Fruit fly (Drosophila melanogaster) whole organism, embryonic: ENCODE measurements around the gene amn.

ENCODE experiments used
- ATbp ChIP-seq: fragments of 200-800 bp; sonication (Bioruptor generic); optimal IDR thresholded peaks from 2 replicates; lab custom pipeline; 2017; ENCODE audit warnings: missing biosample characterization, mild to moderate bottlenecking, missing genetic modification characterization, missing genetic modification reagents
- Abd-B ChIP-seq: fragments of 200-800 bp; sonication (Bioruptor generic); optimal IDR thresholded peaks from 2 replicates; lab custom pipeline; 2018; ENCODE audit warnings: missing biosample characterization, mild to moderate bottlenecking, missing genetic modification characterization, moderate library complexity
- Awh ChIP-seq: fragments of 200-800 bp; sonication (Bioruptor generic); IDR thresholded peaks from 2 replicates; pipeline ENCODE4, ENCODE4 v1.3.6; 2022; ENCODE audit warnings: missing biosample characterization, missing genetic modification characterization
- CG10147 ChIP-seq: fragments of 200-800 bp; sonication (Bioruptor generic); optimal IDR thresholded peaks from 2 replicates; lab custom pipeline; 2019; ENCODE audit warnings: missing biosample characterization, mild to moderate bottlenecking, missing genetic modification characterization, moderate library complexity
- CG10462 ChIP-seq: fragments of 200-800 bp; sonication (Bioruptor generic); optimal IDR thresholded peaks from 2 replicates; lab custom pipeline; 2016; ENCODE audit warnings: missing biosample characterization, missing genetic modification characterization
- CG11504 ChIP-seq: fragments of 200-800 bp; sonication (Bioruptor generic); optimal IDR thresholded peaks from 3 replicates; lab custom pipeline; 2019; ENCODE audit warnings: missing biosample characterization, mild to moderate bottlenecking, missing genetic modification characterization, moderate library complexity
- CG13424 ChIP-seq: fragments of 200-800 bp; sonication (Bioruptor generic); optimal IDR thresholded peaks from 2 replicates; lab custom pipeline; 2019; ENCODE audit warnings: missing biosample characterization, mild to moderate bottlenecking, missing genetic modification characterization, moderate library complexity
- CG14860 ChIP-seq: fragments of 200-800 bp; sonication (Bioruptor generic); IDR thresholded peaks from 3 replicates; pipeline ENCODE4 v1.3.6; 2022; ENCODE audit warnings: missing biosample characterization, missing genetic modification characterization; ENCODE audit not compliant: partially characterized antibody
- CG1529 ChIP-seq: fragments of 200-800 bp; sonication (Bioruptor generic); optimal IDR thresholded peaks from 3 replicates; lab custom pipeline; 2018; ENCODE audit warnings: missing biosample characterization, missing genetic modification characterization
- CG1602 ChIP-seq: fragments of 200-800 bp; sonication (Bioruptor generic); optimal IDR thresholded peaks from 3 replicates; lab custom pipeline; 2016; ENCODE audit warnings: missing biosample characterization, missing genetic modification characterization
- CG17385 ChIP-seq: fragments of 200-800 bp; sonication (Bioruptor generic); optimal IDR thresholded peaks from 3 replicates; lab custom pipeline; 2018; ENCODE audit warnings: missing biosample characterization, mild to moderate bottlenecking, missing genetic modification characterization
- CG32767 ChIP-seq: fragments of 200-800 bp; sonication (Bioruptor generic); IDR thresholded peaks from 2 replicates; pipeline ENCODE4 v1.3.6; 2022; ENCODE audit warnings: missing biosample characterization, missing genetic modification characterization
- CG32772 ChIP-seq: fragments of 200-800 bp; sonication (Bioruptor generic); IDR thresholded peaks from 2 replicates; pipeline ENCODE4 v1.3.6; 2022; ENCODE audit warnings: missing biosample characterization, missing genetic modification characterization
- CG3407 ChIP-seq: fragments of 200-800 bp; sonication (Bioruptor generic); optimal IDR thresholded peaks from 2 replicates; lab custom pipeline; 2018; ENCODE audit warnings: missing biosample characterization, mild to moderate bottlenecking, missing genetic modification characterization
- CG4707 ChIP-seq: fragments of 200-800 bp; sonication (Bioruptor generic); optimal IDR thresholded peaks from 2 replicates; lab custom pipeline; 2018; ENCODE audit warnings: missing biosample characterization, mild to moderate bottlenecking, missing genetic modification characterization, moderate library complexity
- CG8290 ChIP-seq, 3 experiments: fragments of 200-800 bp; sonication (Bioruptor generic); optimal IDR thresholded peaks; 2 replicates each; lab custom pipeline; 2016 to 2019; ENCODE audit warnings: missing biosample characterization in 3 of 3, missing genetic modification characterization in 3 of 3, mild to moderate bottlenecking in 2 of 3, moderate library complexity in 1 of 3
- CG8388 ChIP-seq: fragments of 200-800 bp; sonication (Bioruptor generic); optimal IDR thresholded peaks from 2 replicates; lab custom pipeline; 2019; ENCODE audit warnings: missing biosample characterization, mild to moderate bottlenecking, missing genetic modification characterization, moderate library complexity
- CHES-1-like ChIP-seq: fragments of 200-800 bp; sonication (Bioruptor generic); optimal IDR thresholded peaks from 2 replicates; lab custom pipeline; 2016; ENCODE audit warnings: missing biosample characterization, missing genetic modification characterization
- Chrac-16 ChIP-seq: fragments of 200-800 bp; sonication (Bioruptor generic); optimal IDR thresholded peaks from 3 replicates; lab custom pipeline; 2016; ENCODE audit warnings: missing biosample characterization, missing genetic modification characterization
- D ChIP-seq, 2 experiments: fragments of 200-800 bp in 1 of 2; fragments of >200 bp in 1 of 2; sonication (Bioruptor generic) in 1 of 2; optimal IDR thresholded peaks; 2 replicates in 1 of 2; 3 replicates in 1 of 2; lab custom pipeline; 2017; ENCODE audit warnings: mild to moderate bottlenecking in 1 of 2, missing biosample characterization in 1 of 2, missing genetic modification characterization in 1 of 2, missing genetic modification reagents in 1 of 2
- Drgx ChIP-seq: fragments of 200-800 bp; sonication (Bioruptor generic); IDR thresholded peaks from 2 replicates; pipeline ENCODE4 v1.3.6; 2022; ENCODE audit warnings: missing biosample characterization, missing genetic modification characterization
- Fer2 ChIP-seq: fragments of 200-800 bp; sonication (Bioruptor generic); optimal IDR thresholded peaks from 2 replicates; lab custom pipeline; 2018; ENCODE audit warnings: missing biosample characterization, mild to moderate bottlenecking, missing genetic modification characterization, moderate library complexity
- HmgD ChIP-seq: fragments of 200-800 bp; sonication (Bioruptor generic); optimal IDR thresholded peaks from 3 replicates; lab custom pipeline; 2016; ENCODE audit warnings: missing biosample characterization, missing genetic modification characterization
- Hr3 ChIP-seq: fragments of 200-800 bp; sonication (Bioruptor generic); optimal IDR thresholded peaks from 3 replicates; lab custom pipeline; 2016; ENCODE audit warnings: missing biosample characterization, missing genetic modification characterization
- Oli ChIP-seq: fragments of 200-800 bp; sonication (Bioruptor generic); optimal IDR thresholded peaks from 2 replicates; lab custom pipeline; 2018; ENCODE audit warnings: missing biosample characterization, mild to moderate bottlenecking, missing genetic modification characterization, moderate library complexity
- Pdp1 ChIP-seq, 2 experiments: fragments of 200-800 bp; sonication (Bioruptor generic); optimal IDR thresholded peaks; 3 replicates each; lab custom pipeline; 2016; ENCODE audit warnings: missing biosample characterization in 2 of 2, missing genetic modification characterization in 2 of 2, mild to moderate bottlenecking in 1 of 2, moderate library complexity in 1 of 2
- Sox100B ChIP-seq: fragments of 200-800 bp; sonication (Bioruptor generic); optimal IDR thresholded peaks from 3 replicates; lab custom pipeline; 2018; ENCODE audit warnings: missing biosample characterization, mild to moderate bottlenecking, missing genetic modification characterization
- Sox102F ChIP-seq: fragments of 200-800 bp; sonication (Bioruptor generic); optimal IDR thresholded peaks from 2 replicates; lab custom pipeline; 2018; ENCODE audit warnings: missing biosample characterization, mild to moderate bottlenecking, missing genetic modification characterization, moderate library complexity
- Trl ChIP-seq, 3 experiments: fragments of >200 bp in 2 of 3; fragments of 200-800 bp in 1 of 3; sonication (Bioruptor generic) in 1 of 3; optimal IDR thresholded peaks; 2 replicates in 1 of 3; 3 replicates in 2 of 3; lab custom pipeline; 2016 to 2017; ENCODE audit warnings: missing biosample characterization in 1 of 3, missing genetic modification characterization in 1 of 3
- crol ChIP-seq: fragments of 200-800 bp; sonication (Bioruptor generic); IDR thresholded peaks from 2 replicates; pipeline ENCODE4 v1.3.6; 2022; ENCODE audit warnings: missing biosample characterization, missing genetic modification characterization
- ems ChIP-seq: fragments of 200-800 bp; sonication (Bioruptor generic); optimal IDR thresholded peaks from 3 replicates; lab custom pipeline; 2016; ENCODE audit warnings: missing biosample characterization, missing genetic modification characterization
- en ChIP-seq: fragments of 200-800 bp; sonication (Bioruptor generic); optimal IDR thresholded peaks from 2 replicates; lab custom pipeline; 2016; ENCODE audit warnings: missing biosample characterization, missing genetic modification characterization
- fd96Cb ChIP-seq: fragments of 200-800 bp; sonication (Bioruptor generic); optimal IDR thresholded peaks from 2 replicates; lab custom pipeline; 2018; ENCODE audit warnings: missing biosample characterization, mild to moderate bottlenecking, missing genetic modification characterization, moderate library complexity
- gem ChIP-seq: fragments of 200-800 bp; sonication (Bioruptor generic); optimal IDR thresholded peaks from 2 replicates; lab custom pipeline; 2019; ENCODE audit warnings: missing biosample characterization, mild to moderate bottlenecking, missing genetic modification characterization, moderate library complexity
- inv ChIP-seq: fragments of 200-800 bp; sonication (Bioruptor generic); IDR thresholded peaks from 2 replicates; pipeline ENCODE4 v1.3.6; 2022; ENCODE audit warnings: missing biosample characterization, missing genetic modification characterization; ENCODE audit not compliant: partially characterized antibody
- kni ChIP-seq: fragments of 200-800 bp; sonication (Bioruptor generic); optimal IDR thresholded peaks from 3 replicates; lab custom pipeline; 2017; ENCODE audit warnings: mild to moderate bottlenecking, missing biosample characterization, missing genetic modification reagents, missing genetic modification characterization
- nau ChIP-seq: fragments of 200-800 bp; sonication (Bioruptor generic); optimal IDR thresholded peaks from 3 replicates; lab custom pipeline; 2017; ENCODE audit warnings: missing biosample characterization, mild to moderate bottlenecking, missing genetic modification characterization, missing genetic modification reagents
- peb ChIP-seq: fragments of 200-800 bp; sonication (Bioruptor generic); IDR thresholded peaks from 2 replicates; pipeline ENCODE4 v1.3.6; 2022; ENCODE audit warnings: missing biosample characterization, missing genetic modification characterization
- sd ChIP-seq: fragments of 200-800 bp; sonication (Bioruptor generic); optimal IDR thresholded peaks from 3 replicates; lab custom pipeline; 2018; ENCODE audit warnings: missing biosample characterization, mild to moderate bottlenecking, missing genetic modification characterization, moderate library complexity
- slbo ChIP-seq: fragments of 200-800 bp; sonication (Bioruptor generic); IDR thresholded peaks from 2 replicates; pipeline ENCODE4 v1.3.6; 2022; ENCODE audit warnings: missing biosample characterization, missing genetic modification characterization
- tio ChIP-seq: fragments of 200-800 bp; sonication (Bioruptor generic); optimal IDR thresholded peaks from 2 replicates; lab custom pipeline; 2017; ENCODE audit warnings: missing biosample characterization, missing genetic modification characterization, inconsistent platforms
- unc-4 ChIP-seq: fragments of 200-800 bp; sonication (Bioruptor generic); IDR thresholded peaks from 2 replicates; pipeline ENCODE4 v1.3.6; 2022; ENCODE audit warnings: missing biosample characterization, missing genetic modification characterization; ENCODE audit not compliant: partially characterized antibody

Gene amn

DNA sequence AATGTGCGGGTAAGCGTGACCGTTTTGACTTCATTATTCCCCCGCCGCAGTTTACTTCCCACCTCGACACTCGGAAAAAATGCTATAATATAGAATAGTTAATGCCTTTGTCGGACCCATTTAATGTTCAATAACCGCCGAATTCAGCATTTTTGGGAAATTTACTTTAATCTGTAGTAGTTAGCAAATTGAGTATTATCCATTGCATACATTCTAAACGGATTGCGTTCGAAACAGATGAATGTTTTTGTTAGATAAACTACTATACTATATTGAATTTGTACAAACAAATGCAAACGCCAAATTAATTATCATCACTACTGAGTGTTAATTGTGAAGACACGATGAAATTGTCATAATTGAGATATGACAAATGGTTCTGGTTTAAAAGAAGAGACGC, 5.7 kb downstream of the amn start (continued):
- no peak for TF ChIP-seq en (GFP tag; lab: Kevin White, UChicago)
- TF ChIP-seq CG3407 (GFP tag; lab: Kevin White, UChicago) = peak; percentile 16
- TF ChIP-seq CG14860 (GFP tag; lab: Robert Waterston, UW) = no peak
- TF ChIP-seq ATbp (GFP tag; lab: Kevin White, UChicago) = peak; percentile 37
- TF ChIP-seq ems (GFP tag; lab: Kevin White, UChicago) = no peak
- TF ChIP-seq CHES-1-like = no peak
- TF ChIP-seq CG8290 (GFP tag; optimal IDR thresholded peaks at IDR 0.05; lab: Kevin White, UChicago) = no peak
- no peak for TF ChIP-seq CG8290 (tag; optimal IDR thresholded peaks at IDR 0.05; lab: Kevin White, UChicago)
- peak; percentile 55 for TF ChIP-seq Sox100B (GFP tag; lab: Kevin White, UChicago)
- TF ChIP-seq D (optimal IDR thresholded peaks at IDR 0.05; lab: Kevin White, UChicago) = no peak
- TF ChIP-seq D (GFP tag; optimal IDR thresholded peaks at IDR 0.05; lab: Kevin White, UChicago) = peak; percentile 28
- no peak for TF ChIP-seq Chrac-16
- TF ChIP-seq gem (tag; lab: Kevin White, UChicago) = peak; percentile 62
- TF ChIP-seq CG13424 (tag; lab: Kevin White, UChicago) = peak; percentile 24
- no peak for TF ChIP-seq Fer2 (tag; lab: Kevin White, UChicago)
- peak; percentile 37 for TF ChIP-seq fd96Cb
- TF ChIP-seq Pdp1 (GFP tag; optimal IDR thresholded peaks at IDR 0.05; lab: Kevin White, UChicago) = peak in 1 of 2 experiments; percentile 21
- TF ChIP-seq CG8388 (GFP tag; lab: Kevin White, UChicago) = peak; percentile 31
- TF ChIP-seq, all 482 proteins: peak for 66

dm6 chrX:19878342-19879204, 11.3 kb downstream of the amn start:
- TF ChIP-seq Sox102F = peak; percentile 6
- TF ChIP-seq CG10462 (GFP tag; lab: Kevin White, UChicago) = no peak
- peak; percentile 24; the same call in 1 of the 2 replicates for TF ChIP-seq CG32772 (GFP tag; lab: Robert Waterston, UW)
- peak in 1 of 2 experiments; percentile 2 for TF ChIP-seq Trl (optimal IDR thresholded peaks at IDR 0.05; lab: Kevin White, UChicago)
- no peak for TF ChIP-seq Trl (GFP tag; optimal IDR thresholded peaks at IDR 0.05; lab: Kevin White, UChicago)
- TF ChIP-seq gem (tag; lab: Kevin White, UChicago) = peak; percentile 11
- TF ChIP-seq peb (GFP tag; lab: Robert Waterston, UW) = no peak
- TF ChIP-seq crol (GFP tag; lab: Robert Waterston, UW) = 0 out of 2 replicates have a peak, but pooled peaks have one; percentile 8
- peak; percentile 10 for TF ChIP-seq sd (tag; lab: Kevin White, UChicago)
- TF ChIP-seq Drgx (GFP tag; lab: Robert Waterston, UW) = peak; percentile 38
- TF ChIP-seq CG11504 (tag; lab: Kevin White, UChicago) = peak; percentile 12
- no peak for TF ChIP-seq CG4707 (GFP tag; lab: Kevin White, UChicago)

dm6 chrX:19876836-19877468, 12.9 kb downstream of the amn start:
- TF ChIP-seq Awh (GFP tag; lab: Robert Waterston, UW) (no peak), tio (GFP tag; lab: Kevin White, UChicago) (peak; percentile 30), CG32767 (GFP tag; lab: Robert Waterston, UW) (peak; percentile 24; the same call in 1 of the 2 replicates), inv (GFP tag; lab: Robert Waterston, UW) (no peak), Chrac-16 (peak; percentile 2), CG10147 (no peak), slbo (GFP tag; lab: Robert Waterston, UW) (no peak), unc-4 (GFP tag; lab: Robert Waterston, UW) (no peak), CG17385 (GFP tag; lab: Kevin White, UChicago) (no peak), CG11504 (tag; lab: Kevin White, UChicago) (peak; percentile 56), nau (GFP tag; lab: Kevin White, UChicago) (peak; percentile 12), CG1602 (peak; percentile 19), CG1529 (GFP tag; lab: Kevin White, UChicago) (peak; percentile 29), HmgD (GFP tag; lab: Kevin White, UChicago) (no peak), Oli (peak; percentile 57), Abd-B (GFP tag; lab: Kevin White, UChicago) (no peak), kni (GFP tag; lab: Kevin White, UChicago) (no peak), Trl (optimal IDR thresholded peaks at IDR 0.05; lab: Kevin White, UChicago) (peak; percentile 38 to 53), Trl (GFP tag; optimal IDR thresholded peaks at IDR 0.05; lab: Kevin White, UChicago) (no peak), Hr3 (GFP tag; lab: Kevin White, UChicago) (peak; percentile 1)
